Worm (Caenorhabditis elegans) whole organism, midembryonic: Measurements from ENCODE around the gene snx-6.
"Not testable (repeated sequence)": the region's sequence is repeated elsewhere in the genome, so short reads cannot be mapped to it uniquely, and the experiment has no call there.

Experiments
- T22C8.4 ChIP-seq: fragments of 200-800 bp; sonication (Bioruptor generic); IDR thresholded peaks from 2 replicates; pipeline ENCODE4 v1.3.6; 2022; ENCODE audit warnings: missing genetic modification characterization, missing compliant biosample characterization
- cog-1 ChIP-seq: sonication (generic microtip); optimal IDR thresholded peaks from 2 replicates; lab custom pipeline; 2016; ENCODE audit warnings: missing genetic modification characterization, missing compliant biosample characterization
- flt-1 ChIP-seq: fragments of 200-800 bp; sonication (Bioruptor generic); IDR thresholded peaks from 2 replicates; pipeline ENCODE4 v1.3.6; 2022; ENCODE audit warnings: missing genetic modification characterization, missing compliant biosample characterization
- klf-2 ChIP-seq: fragments of 200-800 bp; sonication (Bioruptor generic); conservative IDR thresholded peaks from 2 replicates; pipeline ENCODE4 v1.3.6; 2022; ENCODE audit warnings: missing genetic modification reagents, missing genetic modification characterization, missing compliant biosample characterization
- med-1 ChIP-seq: sonication (generic microtip); optimal IDR thresholded peaks from 2 replicates; lab custom pipeline; 2017; ENCODE audit warnings: missing genetic modification characterization, mild to moderate bottlenecking, missing compliant biosample characterization, antibody characterized with exemption, missing genetic modification reagents; ENCODE audit not compliant: insufficient read depth
- ref-1 ChIP-seq: fragments of 200-800 bp; sonication (Bioruptor generic); conservative IDR thresholded peaks from 2 replicates; pipeline ENCODE4 v1.3.6; 2022; ENCODE audit warnings: missing genetic modification reagents, missing genetic modification characterization, missing compliant biosample characterization
- tab-1 ChIP-seq: fragments of 200-800 bp; sonication (Bioruptor generic); IDR thresholded peaks from 2 replicates; pipeline ENCODE4 v1.3.6; 2022; ENCODE audit warnings: missing genetic modification characterization, missing compliant biosample characterization
- ztf-23 ChIP-seq: fragments of 200-800 bp; sonication (Bioruptor generic); IDR thresholded peaks from 2 replicates; pipeline ENCODE4 v1.3.6; 2022; ENCODE audit warnings: missing genetic modification reagents, missing genetic modification characterization, missing compliant biosample characterization
- ztf-29 ChIP-seq: fragments of 200-800 bp; sonication (Bioruptor generic); IDR thresholded peaks from 2 replicates; pipeline ENCODE4 v1.3.6; 2022; ENCODE audit warnings: missing genetic modification reagents, missing genetic modification characterization, missing compliant biosample characterization

DNA sequence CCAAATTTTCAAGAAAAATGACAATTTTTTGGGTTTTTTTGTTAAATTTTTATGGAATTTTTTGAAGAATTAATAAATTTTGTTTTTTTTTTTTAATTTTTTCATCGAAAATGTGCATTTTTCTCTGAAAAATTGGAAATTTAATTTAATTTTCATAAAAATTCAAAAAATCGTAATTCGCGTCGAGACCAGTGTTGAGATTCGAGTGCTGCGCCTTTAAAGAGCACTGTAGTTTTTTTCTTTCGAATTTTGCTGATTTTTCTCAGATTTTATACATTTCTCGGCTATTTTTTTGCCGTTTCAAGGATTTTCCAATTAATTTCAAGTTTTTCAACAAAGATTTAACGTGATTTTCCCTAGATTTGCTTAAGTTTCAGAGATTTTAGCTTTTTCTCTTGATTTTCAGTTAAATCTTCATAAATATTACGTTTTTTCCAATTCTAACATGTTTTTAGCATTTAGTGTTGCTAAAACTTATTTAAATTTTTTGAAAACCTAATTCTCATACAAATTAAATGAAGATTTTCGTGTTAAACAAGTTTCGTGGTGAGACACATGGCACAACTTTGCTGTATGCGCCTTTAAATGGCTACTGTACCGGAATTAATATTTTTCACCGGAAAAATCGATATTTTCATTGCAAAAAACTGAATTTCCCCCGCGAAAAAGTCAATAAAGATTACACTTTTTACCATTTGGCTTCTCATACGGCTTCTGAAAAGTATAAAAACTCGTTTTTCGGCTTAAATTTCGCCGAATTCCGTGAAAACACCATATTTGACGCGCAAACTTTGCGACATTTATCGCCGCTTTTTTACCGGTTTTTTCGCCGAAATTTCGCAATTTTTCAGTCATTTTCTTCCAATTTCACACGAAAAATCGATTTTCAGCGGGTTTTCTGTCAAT is 55.5 kb downstream of the snx-6 start, which contains the start of gene usp-50:
- TF ChIP-seq ztf-23 (GFP tag; lab: Robert Waterston, UW); flt-1 (GFP tag; lab: Robert Waterston, UW); ref-1 (GFP tag; lab: Robert Waterston, UW); klf-2; cog-1; med-1; tab-1 (GFP tag; lab: Robert Waterston, UW); T22C8.4 (GFP tag; lab: Robert Waterston, UW): not testable (repeated sequence)
- peak; percentile 53; the same call in 1 of the 2 replicates for TF ChIP-seq ztf-29 (GFP tag; lab: Robert Waterston, UW)
